Fruit fly (Drosophila melanogaster) whole organism, embryonic: ENCODE results near the gene CG31157.

ENCODE experiments used
- Bteb2 ChIP-seq: fragments of 200-800 bp; sonication (Bioruptor generic); optimal IDR thresholded peaks from 2 replicates; lab custom pipeline; 2016; ENCODE audit warnings: missing biosample characterization, missing genetic modification characterization
- CG1024 ChIP-seq: fragments of 200-800 bp; sonication (Bioruptor generic); IDR thresholded peaks from 2 replicates; pipeline ENCODE4 v1.3.6; 2022; ENCODE audit warnings: missing biosample characterization, missing genetic modification characterization
- CG10366 ChIP-seq: fragments of 200-800 bp; sonication (Bioruptor generic); IDR thresholded peaks from 2 replicates; pipeline ENCODE4 v1.3.6; 2022; ENCODE audit warnings: missing biosample characterization, missing genetic modification characterization
- CG11456 ChIP-seq: fragments of 200-800 bp; sonication (Bioruptor generic); IDR thresholded peaks from 3 replicates; pipeline ENCODE4 v1.3.6; 2022; ENCODE audit warnings: missing biosample characterization, missing genetic modification characterization
- CG12769 ChIP-seq: fragments of 200-800 bp; sonication (Bioruptor generic); optimal IDR thresholded peaks from 2 replicates; lab custom pipeline; 2019; ENCODE audit warnings: missing biosample characterization, mild to moderate bottlenecking, missing genetic modification characterization, moderate library complexity
- CG13123 ChIP-seq: fragments of 200-800 bp; sonication (Bioruptor generic); optimal IDR thresholded peaks from 2 replicates; lab custom pipeline; 2016; ENCODE audit warnings: missing biosample characterization, missing genetic modification characterization
- CG13296 ChIP-seq: fragments of 200-800 bp; sonication (Bioruptor generic); optimal IDR thresholded peaks from 3 replicates; lab custom pipeline; 2018; ENCODE audit warnings: missing biosample characterization, mild to moderate bottlenecking, missing genetic modification characterization
- CG13424 ChIP-seq: fragments of 200-800 bp; sonication (Bioruptor generic); optimal IDR thresholded peaks from 2 replicates; lab custom pipeline; 2019; ENCODE audit warnings: missing biosample characterization, mild to moderate bottlenecking, missing genetic modification characterization, moderate library complexity
- CG13894 ChIP-seq: fragments of 200-800 bp; sonication (Bioruptor generic); optimal IDR thresholded peaks from 3 replicates; lab custom pipeline; 2018; ENCODE audit warnings: missing biosample characterization, mild to moderate bottlenecking, missing genetic modification characterization, moderate library complexity
- CG14667 ChIP-seq: fragments of 200-800 bp; sonication (Bioruptor generic); IDR thresholded peaks from 2 replicates; pipeline ENCODE4 v1.3.6; 2022; ENCODE audit warnings: missing biosample characterization, missing genetic modification characterization
- CG14965 ChIP-seq: fragments of 200-800 bp; sonication (Bioruptor generic); optimal IDR thresholded peaks from 2 replicates; lab custom pipeline; 2016; ENCODE audit warnings: missing biosample characterization, missing genetic modification characterization, borderline replicate concordance
- CG17612 ChIP-seq: fragments of 200-800 bp; sonication (Bioruptor generic); IDR thresholded peaks from 2 replicates; pipeline ENCODE4 v1.3.6; 2022; ENCODE audit warnings: missing biosample characterization, missing genetic modification characterization
- CG1792 ChIP-seq: fragments of 200-800 bp; sonication (Bioruptor generic); optimal IDR thresholded peaks from 2 replicates; lab custom pipeline; 2016; ENCODE audit warnings: missing biosample characterization, missing genetic modification characterization
- CG18619 ChIP-seq: fragments of 200-800 bp; sonication (Bioruptor generic); optimal IDR thresholded peaks from 3 replicates; lab custom pipeline; 2017; ENCODE audit warnings: missing biosample characterization, mild to moderate bottlenecking, missing genetic modification characterization
- CG2199 ChIP-seq: fragments of 200-800 bp; sonication (Bioruptor generic); IDR thresholded peaks from 3 replicates; pipeline ENCODE4 v1.3.6; 2022; ENCODE audit warnings: missing biosample characterization, missing genetic modification characterization
- CG30403 ChIP-seq: fragments of 200-800 bp; sonication (Bioruptor generic); optimal IDR thresholded peaks from 3 replicates; lab custom pipeline; 2016; ENCODE audit warnings: missing biosample characterization, missing genetic modification characterization
- CG3726 ChIP-seq: fragments of 200-800 bp; sonication (Bioruptor generic); IDR thresholded peaks from 3 replicates; pipeline ENCODE4, ENCODE4 v1.3.6; 2022; ENCODE audit warnings: missing biosample characterization, missing genetic modification characterization
- CG4820 ChIP-seq: fragments of 200-800 bp; sonication (Bioruptor generic); optimal IDR thresholded peaks from 3 replicates; lab custom pipeline; 2016; ENCODE audit warnings: missing biosample characterization, missing genetic modification characterization
- CG7357 ChIP-seq: fragments of 200-800 bp; sonication (Bioruptor generic); IDR thresholded peaks from 3 replicates; pipeline ENCODE4 v1.3.6; 2022; ENCODE audit warnings: missing biosample characterization, missing genetic modification characterization
- CG7372 ChIP-seq: fragments of 200-800 bp; sonication (Bioruptor generic); IDR thresholded peaks from 2 replicates; pipeline ENCODE4 v1.3.6; 2022; ENCODE audit warnings: missing biosample characterization, missing genetic modification characterization
- CG7786 ChIP-seq: fragments of 200-800 bp; sonication (Bioruptor generic); optimal IDR thresholded peaks from 2 replicates; lab custom pipeline; 2016; ENCODE audit warnings: missing biosample characterization, missing genetic modification characterization
- CG8924 ChIP-seq: fragments of 200-800 bp; optimal IDR thresholded peaks from 3 replicates; lab custom pipeline; 2019; ENCODE audit warnings: missing biosample characterization, mild to moderate bottlenecking, missing genetic modification characterization, moderate library complexity
- CG9797 ChIP-seq: fragments of 200-800 bp; sonication (Bioruptor generic); optimal IDR thresholded peaks from 3 replicates; lab custom pipeline; 2018; ENCODE audit warnings: missing biosample characterization, mild to moderate bottlenecking, missing genetic modification characterization
- D19B ChIP-seq: fragments of 200-800 bp; sonication (Bioruptor generic); optimal IDR thresholded peaks from 2 replicates; lab custom pipeline; 2017; ENCODE audit warnings: missing biosample characterization, mild to moderate bottlenecking, missing genetic modification characterization
- GATAe ChIP-seq: fragments of 200-800 bp; sonication (Bioruptor generic); conservative IDR thresholded peaks from 2 replicates; pipeline ENCODE4 v1.3.6; 2022; ENCODE audit warnings: missing biosample characterization, missing genetic modification characterization
- HHEX ChIP-seq: fragments of 200-800 bp; sonication (Bioruptor generic); optimal IDR thresholded peaks from 3 replicates; lab custom pipeline; 2017; ENCODE audit warnings: missing biosample characterization, mild to moderate bottlenecking, missing genetic modification characterization, missing genetic modification reagents
- HLH3B ChIP-seq: fragments of 200-800 bp; sonication (Bioruptor generic); IDR thresholded peaks from 2 replicates; pipeline ENCODE4 v1.3.6; 2022; ENCODE audit warnings: missing biosample characterization, missing genetic modification characterization
- Hr78 ChIP-seq, 2 experiments: fragments of 200-800 bp in 1 of 2; fragments of >200 bp in 1 of 2; sonication (Bioruptor generic) in 1 of 2; optimal IDR thresholded peaks; 2 replicates each; lab custom pipeline; 2017 to 2019; ENCODE audit warnings: missing biosample characterization in 2 of 2, missing genetic modification characterization in 2 of 2, mild to moderate bottlenecking in 1 of 2, moderate library complexity in 1 of 2
- Hsf ChIP-seq: fragments of 200-800 bp; sonication (Bioruptor generic); optimal IDR thresholded peaks from 3 replicates; lab custom pipeline; 2016; ENCODE audit warnings: missing biosample characterization, missing genetic modification characterization
- Med ChIP-seq: fragments of 200-800 bp; sonication (Bioruptor generic); peaks from one replicate; lab custom pipeline; 2016; ENCODE audit warnings: missing biosample characterization, missing genetic modification characterization, mild to moderate bottlenecking, inconsistent platforms, moderate library complexity
- Mes4 ChIP-seq: fragments of 200-800 bp; sonication (Bioruptor generic); optimal IDR thresholded peaks from 2 replicates; lab custom pipeline; 2016; ENCODE audit warnings: missing biosample characterization, missing genetic modification characterization
- bowl ChIP-seq: fragments of 200-800 bp; sonication (Bioruptor generic); IDR thresholded peaks from 2 replicates; pipeline ENCODE4 v1.3.6; 2022; ENCODE audit warnings: missing biosample characterization, missing genetic modification characterization
- croc ChIP-seq: fragments of 200-800 bp; sonication (Bioruptor generic); conservative IDR thresholded peaks from 3 replicates; pipeline ENCODE4 v1.3.6; 2022; ENCODE audit warnings: missing biosample characterization, missing genetic modification characterization
- crp ChIP-seq, 2 experiments: fragments of 200-800 bp; sonication (Bioruptor generic); optimal IDR thresholded peaks; 2 replicates in 1 of 2; 3 replicates in 1 of 2; lab custom pipeline; 2017; ENCODE audit warnings: missing biosample characterization in 2 of 2, missing genetic modification characterization in 2 of 2, mild to moderate bottlenecking in 1 of 2, moderate library complexity in 1 of 2
- fd96Cb ChIP-seq: fragments of 200-800 bp; sonication (Bioruptor generic); optimal IDR thresholded peaks from 2 replicates; lab custom pipeline; 2018; ENCODE audit warnings: missing biosample characterization, mild to moderate bottlenecking, missing genetic modification characterization, moderate library complexity
- ftz-f1 ChIP-seq: fragments of 200-800 bp; sonication (Bioruptor generic); optimal IDR thresholded peaks from 2 replicates; lab custom pipeline; 2016; ENCODE audit warnings: missing biosample characterization, missing genetic modification characterization
- hkb ChIP-seq, 2 experiments: fragments of 200-800 bp in 1 of 2; fragments of >200 bp in 1 of 2; sonication (Bioruptor generic) in 1 of 2; IDR thresholded peaks in 1 of 2; optimal IDR thresholded peaks in 1 of 2; 2 replicates each; pipeline versions ENCODE4 v1.3.6 to Lab custom; 2017 to 2022; ENCODE audit warnings: missing biosample characterization in 1 of 2, missing genetic modification characterization in 1 of 2
- knrl ChIP-seq: fragments of 200-800 bp; sonication (Bioruptor generic); IDR thresholded peaks from 3 replicates; pipeline ENCODE4 v1.3.6; 2022; ENCODE audit warnings: missing biosample characterization, missing genetic modification characterization; ENCODE audit not compliant: partially characterized antibody
- lmd ChIP-seq: fragments of 200-800 bp; sonication (Bioruptor generic); IDR thresholded peaks from 2 replicates; pipeline ENCODE4 v1.3.6; 2022; ENCODE audit warnings: missing biosample characterization, missing genetic modification characterization
- onecut ChIP-seq: fragments of 200-800 bp; sonication (Bioruptor generic); IDR thresholded peaks from 2 replicates; pipeline ENCODE4 v1.3.6; 2022; ENCODE audit warnings: missing biosample characterization, missing genetic modification characterization
- p53 ChIP-seq: fragments of 200-800 bp; sonication (Bioruptor generic); optimal IDR thresholded peaks from 2 replicates; lab custom pipeline; 2016; ENCODE audit warnings: missing biosample characterization, missing genetic modification characterization
- prd ChIP-seq, 3 experiments: fragments of >200 bp in 2 of 3; fragments of 200-800 bp in 1 of 3; sonication (Bioruptor generic) in 1 of 3; optimal IDR thresholded peaks in 2 of 3; IDR thresholded peaks in 1 of 3; 2 replicates in 2 of 3; 3 replicates in 1 of 3; pipeline versions ENCODE4 v1.3.6 to Lab custom; 2017 to 2022; ENCODE audit warnings: missing biosample characterization in 1 of 3, missing genetic modification characterization in 1 of 3
- shn ChIP-seq: fragments of 200-800 bp; sonication (Bioruptor generic); optimal IDR thresholded peaks from 3 replicates; lab custom pipeline; 2016; ENCODE audit warnings: missing biosample characterization, missing genetic modification characterization
- sim ChIP-seq: fragments of 200-800 bp; sonication (Bioruptor generic); IDR thresholded peaks from 2 replicates; pipeline ENCODE4 v1.3.6; 2022; ENCODE audit warnings: missing biosample characterization, missing genetic modification characterization
- sug ChIP-seq: fragments of 200-800 bp; optimal IDR thresholded peaks from 2 replicates; lab custom pipeline; 2019; ENCODE audit warnings: missing biosample characterization, mild to moderate bottlenecking, missing genetic modification characterization, moderate library complexity
- tap ChIP-seq: fragments of 200-800 bp; optimal IDR thresholded peaks from 3 replicates; lab custom pipeline; 2019; ENCODE audit warnings: missing biosample characterization, mild to moderate bottlenecking, missing genetic modification characterization, moderate library complexity
- z ChIP-seq: fragments of 200-800 bp; sonication (Bioruptor generic); IDR thresholded peaks from 3 replicates; pipeline ENCODE4 v1.3.6; 2022; ENCODE audit warnings: missing biosample characterization, missing genetic modification characterization
- zf30C ChIP-seq: fragments of 200-800 bp; sonication (Bioruptor generic); optimal IDR thresholded peaks from 3 replicates; lab custom pipeline; 2018; ENCODE audit warnings: missing biosample characterization, mild to moderate bottlenecking, missing genetic modification characterization

Gene CG31157

dm6 chr3R:13063746-13064592 is 16.4 kb downstream of the CG31157 start (continued):
- peak; percentile 43; the same call in 2 of the 3 replicates for TF ChIP-seq knrl (GFP tag; lab: Robert Waterston, UW)
- TF ChIP-seq CG7357 (GFP tag; lab: Robert Waterston, UW), result no peak
- no peak for TF ChIP-seq sim (GFP tag; lab: Robert Waterston, UW)
- TF ChIP-seq onecut (GFP tag; lab: Robert Waterston, UW), result no peak
- TF ChIP-seq shn, result no peak
- TF ChIP-seq CG11456 (GFP tag; lab: Robert Waterston, UW), result no peak
- peak; percentile 3 for TF ChIP-seq CG13424 (tag; lab: Kevin White, UChicago)
- TF ChIP-seq GATAe (GFP tag; lab: Robert Waterston, UW), result no peak
- TF ChIP-seq HHEX (GFP tag; lab: Kevin White, UChicago), result no peak
- TF ChIP-seq ftz-f1 (GFP tag; lab: Kevin White, UChicago), result peak; percentile 4
- TF ChIP-seq CG3726 (GFP tag; lab: Robert Waterston, UW), result no peak
- no peak for TF ChIP-seq CG12769 (tag; lab: Kevin White, UChicago)
- TF ChIP-seq CG4820 (GFP tag; lab: Kevin White, UChicago), result no peak
- no peak for TF ChIP-seq crp (GFP tag; optimal IDR thresholded peaks at IDR 0.05; lab: Kevin White, UChicago)
- no peak for TF ChIP-seq hkb (optimal IDR thresholded peaks at IDR 0.05; lab: Kevin White, UChicago)
- no peak for TF ChIP-seq hkb (GFP tag; IDR thresholded peaks at IDR 0.05; lab: Robert Waterston, UW)
- TF ChIP-seq CG1024 (GFP tag; lab: Robert Waterston, UW), result no peak
- TF ChIP-seq z (GFP tag; lab: Robert Waterston, UW), result peak; percentile 81
- TF ChIP-seq HLH3B (GFP tag; lab: Robert Waterston, UW), result no peak
- no peak for TF ChIP-seq CG7372 (GFP tag; lab: Robert Waterston, UW)
- TF ChIP-seq CG8924 (tag; lab: Kevin White, UChicago), result peak; percentile 60
- TF ChIP-seq fd96Cb (tag; lab: Kevin White, UChicago), result no peak
- TF ChIP-seq CG17612, result no peak
- TF ChIP-seq zf30C (GFP tag; lab: Kevin White, UChicago), result peak; percentile 66
- TF ChIP-seq CG13296 (GFP tag; lab: Kevin White, UChicago), result no peak
- TF ChIP-seq CG18619 (GFP tag; lab: Kevin White, UChicago), result no peak
- TF ChIP-seq sug (tag; lab: Kevin White, UChicago), result no peak
- no peak for TF ChIP-seq bowl (GFP tag; lab: Robert Waterston, UW)
- no peak for TF ChIP-seq CG14965 (GFP tag; lab: Kevin White, UChicago)
- no peak for TF ChIP-seq Bteb2 (GFP tag; lab: Kevin White, UChicago)
- TF ChIP-seq p53 (GFP tag; lab: Kevin White, UChicago), result no peak
- no peak for TF ChIP-seq croc
- TF ChIP-seq CG7786 (GFP tag; lab: Kevin White, UChicago), result no peak
- TF ChIP-seq Med (GFP tag; lab: Kevin White, UChicago), result peak; percentile 83
- TF ChIP-seq CG14667 (GFP tag; lab: Robert Waterston, UW), result no peak
- TF ChIP-seq tap, result no peak
- TF ChIP-seq lmd (GFP tag; lab: Robert Waterston, UW), result no peak; the same call in 1 of the 2 replicates
- TF ChIP-seq Hr78 (GFP tag; optimal IDR thresholded peaks at IDR 0.05; lab: Kevin White, UChicago), result peak in 1 of 2 experiments; percentile 63
- TF ChIP-seq CG2199 (GFP tag; lab: Robert Waterston, UW), result no peak; the same call in 2 of the 3 replicates
- TF ChIP-seq CG1792 (GFP tag; lab: Kevin White, UChicago), result no peak
- TF ChIP-seq CG10366, result no peak
- no peak for TF ChIP-seq Hsf
- no peak for TF ChIP-seq CG13894 (tag; lab: Kevin White, UChicago)
- TF ChIP-seq CG9797 (GFP tag; lab: Kevin White, UChicago), result no peak
- no peak for TF ChIP-seq prd (optimal IDR thresholded peaks at IDR 0.05; lab: Kevin White, UChicago)
- peak; percentile 36; the same call in 2 of the 3 replicates for TF ChIP-seq prd (GFP tag; IDR thresholded peaks at IDR 0.05; lab: Robert Waterston, UW)
- no peak for TF ChIP-seq CG30403 (GFP tag; lab: Kevin White, UChicago)
- no peak for TF ChIP-seq CG13123 (GFP tag; lab: Kevin White, UChicago)
- no peak for TF ChIP-seq D19B
- TF ChIP-seq Mes4 (GFP tag; lab: Kevin White, UChicago), result peak; percentile 18
